Worm (Caenorhabditis elegans) whole organism, mixed stage, embryonic: ENCODE results near the gene pdhb-1.

Experiments used
- M03D4.4 ChIP-seq: sonication (generic microtip); optimal IDR thresholded peaks from 2 replicates; lab custom pipeline; 2017; ENCODE audit warnings: mild to moderate bottlenecking, missing genetic modification characterization, missing compliant biosample characterization
- bed-3 ChIP-seq: fragments of 200-800 bp; sonication (Bioruptor generic); optimal IDR thresholded peaks from 3 replicates; lab custom pipeline; 2018; ENCODE audit warnings: mild to moderate bottlenecking, missing genetic modification characterization, moderate library complexity, missing compliant biosample characterization
- ceh-39 ChIP-seq: fragments of 150-350 bp; optimal IDR thresholded peaks from 2 replicates; lab custom pipeline; 2014; ENCODE audit warnings: missing biosample characterization, missing genetic modification characterization
- ceh-43 ChIP-seq: fragments of 200-800 bp; sonication (Bioruptor generic); optimal IDR thresholded peaks from 2 replicates; lab custom pipeline; 2018; ENCODE audit warnings: mild to moderate bottlenecking, missing genetic modification characterization, moderate library complexity, missing compliant biosample characterization
- ceh-83 ChIP-seq: fragments of 200-800 bp; sonication (Bioruptor generic); optimal IDR thresholded peaks from 2 replicates; lab custom pipeline; 2018; ENCODE audit warnings: mild to moderate bottlenecking, missing genetic modification characterization, missing compliant biosample characterization
- ces-1 ChIP-seq: fragments of 150-350 bp; optimal IDR thresholded peaks from 2 replicates; lab custom pipeline; 2014; ENCODE audit warnings: missing biosample characterization, missing genetic modification reagents, missing genetic modification characterization
- cnd-1 ChIP-seq: fragments of 200-800 bp; sonication (Bioruptor generic); optimal IDR thresholded peaks from 2 replicates; lab custom pipeline; 2018; ENCODE audit warnings: mild to moderate bottlenecking, missing genetic modification characterization, missing compliant biosample characterization
- elt-1 ChIP-seq: sonication (generic microtip); optimal IDR thresholded peaks from 2 replicates; lab custom pipeline; 2017; ENCODE audit warnings: missing genetic modification characterization, mild to moderate bottlenecking, missing compliant biosample characterization, antibody characterized with exemption, moderate library complexity, borderline replicate concordance; ENCODE audit not compliant: insufficient read depth
- elt-3 ChIP-seq: fragments of 150-350 bp; optimal IDR thresholded peaks from 2 replicates; lab custom pipeline; 2014; ENCODE audit warnings: missing biosample characterization, missing genetic modification characterization
- flh-1 ChIP-seq: fragments of 200-800 bp; sonication (Bioruptor generic); optimal IDR thresholded peaks from 2 replicates; lab custom pipeline; 2018; ENCODE audit warnings: mild to moderate bottlenecking, missing genetic modification characterization, moderate library complexity, missing compliant biosample characterization
- hlh-1 ChIP-seq: fragments of 150-350 bp; optimal IDR thresholded peaks from 2 replicates; lab custom pipeline; 2014; ENCODE audit warnings: missing biosample characterization, missing genetic modification reagents, missing genetic modification characterization
- lin-13 ChIP-seq: fragments of 150-350 bp; optimal IDR thresholded peaks from 2 replicates; lab custom pipeline; 2014; ENCODE audit warnings: missing biosample characterization, missing genetic modification characterization
- lin-32 ChIP-seq: fragments of 200-800 bp; sonication (Bioruptor generic); optimal IDR thresholded peaks from 2 replicates; lab custom pipeline; 2018; ENCODE audit warnings: mild to moderate bottlenecking, missing genetic modification characterization, missing compliant biosample characterization
- mab-5 ChIP-seq: fragments of 150-350 bp; optimal IDR thresholded peaks from 2 replicates; lab custom pipeline; 2014; ENCODE audit warnings: missing biosample characterization, missing genetic modification characterization
- mls-2 ChIP-seq: sonication (generic microtip); optimal IDR thresholded peaks from 2 replicates; lab custom pipeline; 2016; ENCODE audit warnings: mild to moderate bottlenecking, missing genetic modification characterization, moderate library complexity, missing compliant biosample characterization
- nhr-237 ChIP-seq: fragments of 150-350 bp; optimal IDR thresholded peaks from 2 replicates; lab custom pipeline; 2014; ENCODE audit warnings: missing biosample characterization, missing genetic modification characterization
- nhr-76 ChIP-seq: sonication (generic microtip); optimal IDR thresholded peaks from 2 replicates; lab custom pipeline; 2017; ENCODE audit warnings: missing biosample characterization, missing genetic modification characterization
- sem-2 ChIP-seq: fragments of 200-800 bp; sonication (Bioruptor generic); optimal IDR thresholded peaks from 2 replicates; lab custom pipeline; 2018; ENCODE audit warnings: mild to moderate bottlenecking, missing genetic modification characterization, missing compliant biosample characterization
- snpc-4 ChIP-seq: fragments of 150-350 bp; optimal IDR thresholded peaks from 2 replicates; lab custom pipeline; 2014; ENCODE audit warnings: missing biosample characterization, missing genetic modification characterization
- sptf-1 ChIP-seq: sonication (generic microtip); optimal IDR thresholded peaks from 2 replicates; lab custom pipeline; 2017; ENCODE audit warnings: mild to moderate bottlenecking, missing genetic modification characterization, moderate library complexity, missing compliant biosample characterization
- tbx-8 ChIP-seq: fragments of 200-800 bp; sonication (Bioruptor generic); optimal IDR thresholded peaks from 2 replicates; lab custom pipeline; 2018; ENCODE audit warnings: mild to moderate bottlenecking, missing genetic modification characterization, moderate library complexity, missing compliant biosample characterization
- unc-120 ChIP-seq: sonication (generic microtip); optimal IDR thresholded peaks from 2 replicates; lab custom pipeline; 2017; ENCODE audit warnings: missing genetic modification characterization, missing compliant biosample characterization; ENCODE audit not compliant: poor library complexity, severe bottlenecking
- unc-62 ChIP-seq: fragments of 150-350 bp; optimal IDR thresholded peaks from 2 replicates; lab custom pipeline; 2014; ENCODE audit warnings: missing biosample characterization, missing genetic modification reagents, missing genetic modification characterization
- zip-8 ChIP-seq: fragments of 150-350 bp; optimal IDR thresholded peaks from 2 replicates; lab custom pipeline; 2014; ENCODE audit warnings: missing biosample characterization, missing genetic modification characterization
- ztf-11 ChIP-seq: fragments of 150-350 bp; optimal IDR thresholded peaks from 2 replicates; lab custom pipeline; 2014; ENCODE audit warnings: missing biosample characterization, missing genetic modification characterization

pdhb-1 gene

ce11 chrIV:3363784-3364183, 35.7 kb upstream of the pdhb-1 start:
- no peak for TF ChIP-seq lin-13 (tag; lab: Kevin White, UChicago)
- TF ChIP-seq ztf-11 (tag; lab: Kevin White, UChicago): no peak
- no peak for TF ChIP-seq nhr-76 (tag; lab: Kevin White, UChicago)
- TF ChIP-seq lin-32 (GFP tag; lab: Kevin White, UChicago): no peak
- TF ChIP-seq zip-8 (tag; lab: Kevin White, UChicago): no peak
- TF ChIP-seq elt-1 (tag; lab: Kevin White, UChicago): no peak
- TF ChIP-seq snpc-4 (tag; lab: Kevin White, UChicago): no peak
- no peak for TF ChIP-seq flh-1
- no peak for TF ChIP-seq elt-3
- TF ChIP-seq mab-5 (tag; lab: Kevin White, UChicago): no peak
- TF ChIP-seq unc-62 (GFP tag; lab: Kevin White, UChicago): no peak
- TF ChIP-seq cnd-1 (tag; lab: Kevin White, UChicago): no peak
- no peak for TF ChIP-seq mls-2 (tag; lab: Kevin White, UChicago)

DNA sequence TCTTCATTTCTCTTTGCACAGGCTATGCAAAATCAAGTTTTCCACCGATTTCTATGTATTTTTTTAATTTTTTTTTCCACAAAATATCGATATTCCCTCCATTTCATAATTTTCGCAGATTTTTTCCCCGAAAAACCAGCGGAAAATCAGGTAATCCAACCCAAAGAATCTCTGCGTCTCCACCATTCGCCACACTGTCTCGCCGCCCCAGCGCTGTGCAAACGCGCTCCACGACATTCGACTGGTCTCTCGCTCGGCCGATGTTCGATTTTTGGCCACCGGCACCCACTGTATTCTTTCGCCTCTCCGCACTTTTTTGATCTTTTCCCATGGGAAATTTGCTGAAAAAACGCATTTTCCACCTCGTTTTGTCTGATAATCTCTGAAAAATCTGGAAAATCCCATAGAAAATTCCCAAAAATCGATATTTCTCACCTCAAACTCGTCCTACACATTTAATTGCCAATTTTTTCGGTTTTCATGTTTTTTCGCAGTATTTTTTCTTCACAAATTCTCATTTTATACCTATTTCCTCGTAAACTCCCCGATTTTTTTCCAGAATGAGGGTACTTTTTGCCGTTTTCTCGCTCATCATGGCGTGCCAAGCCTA, 30.7 kb upstream of the pdhb-1 start, which contains the start of gene vha-19:
TSS of gene vha-19 (plus strand) at position 560 of the 610 bp plus-strand sequence.
- TF ChIP-seq nhr-237: peak; percentile 6
- no peak for TF ChIP-seq mab-5 (tag; lab: Kevin White, UChicago)

DNA sequence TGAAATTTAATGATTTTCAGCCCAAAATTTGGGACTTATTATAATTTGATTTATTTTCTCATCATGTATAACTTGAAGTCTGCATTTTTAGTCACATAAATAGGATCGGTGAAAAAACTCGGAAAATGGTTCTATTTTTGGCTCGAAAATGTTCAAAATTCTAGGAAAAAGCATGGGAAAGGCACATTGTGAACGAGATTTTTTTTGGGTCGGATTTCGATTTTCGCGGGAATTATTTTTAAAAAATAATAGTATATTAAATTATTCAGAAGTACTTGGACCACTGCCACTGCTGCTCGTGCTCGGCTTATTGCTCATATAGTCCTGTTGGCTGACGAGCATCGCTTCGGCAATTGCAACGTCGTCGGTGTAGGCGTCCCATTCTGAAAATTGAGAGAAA, 26.1 kb upstream of the pdhb-1 start:
- no peak for TF ChIP-seq cnd-1 (tag; lab: Kevin White, UChicago)
- TF ChIP-seq ceh-83 (GFP tag; lab: Kevin White, UChicago): no peak
- TF ChIP-seq unc-120 (tag; lab: Kevin White, UChicago): no peak
- no peak for TF ChIP-seq zip-8 (tag; lab: Kevin White, UChicago)
- no peak for TF ChIP-seq bed-3
- no peak for TF ChIP-seq elt-3
- no peak for TF ChIP-seq snpc-4 (tag; lab: Kevin White, UChicago)
- TF ChIP-seq ceh-43 (GFP tag; lab: Kevin White, UChicago): no peak
- TF ChIP-seq tbx-8 (GFP tag; lab: Kevin White, UChicago): no peak
- TF ChIP-seq hlh-1 (tag; lab: Kevin White, UChicago): no peak
- no peak for TF ChIP-seq sem-2 (GFP tag; lab: Kevin White, UChicago)
- TF ChIP-seq M03D4.4 (tag; lab: Kevin White, UChicago): no peak
- TF ChIP-seq ceh-39: no peak
- TF ChIP-seq nhr-76 (tag; lab: Kevin White, UChicago): no peak
- no peak for TF ChIP-seq sptf-1
- no peak for TF ChIP-seq lin-32 (GFP tag; lab: Kevin White, UChicago)
- TF ChIP-seq, all 35 proteins: peak for 0

- TF ChIP-seq ces-1 (GFP tag; lab: Kevin White, UChicago) (no peak), ceh-83 (GFP tag; lab: Kevin White, UChicago) (no peak), bed-3 (no peak), elt-1 (tag; lab: Kevin White, UChicago) (no peak), sptf-1 (no peak), ceh-39 (no peak), mls-2 (tag; lab: Kevin White, UChicago) (no peak)
- TF ChIP-seq, all 35 proteins: peak for 0
Observed at ce11 chrIV:3378080-3378804, 21.2 kb upstream of the pdhb-1 start, which contains the start of gene otub-4. TSS of gene otub-4 (minus strand) at chrIV:3378130.

- TF ChIP-seq elt-3: no peak
- no peak for TF ChIP-seq ces-1 (GFP tag; lab: Kevin White, UChicago)
- TF ChIP-seq M03D4.4 (tag; lab: Kevin White, UChicago): no peak
- no peak for TF ChIP-seq ceh-43 (GFP tag; lab: Kevin White, UChicago)
- TF ChIP-seq elt-1 (tag; lab: Kevin White, UChicago): no peak
- TF ChIP-seq nhr-76 (tag; lab: Kevin White, UChicago): no peak
- TF ChIP-seq tbx-8 (GFP tag; lab: Kevin White, UChicago): no peak
- no peak for TF ChIP-seq sem-2 (GFP tag; lab: Kevin White, UChicago)
Observed at ce11 chrIV:3382338-3382907, 17.0 kb upstream of the pdhb-1 start, which contains the start of gene B0546.3. TSS of gene B0546.3 (minus strand) at chrIV:3382841.
